Worm (Caenorhabditis elegans) whole organism, L4 larva: ENCODE measurements around the gene C18H7.7.
A peak's percentile ranks its signal among the peaks of the same experiment; 100 is the strongest.

Experiments used
- D1046.2 ChIP-seq: fragments of 200-800 bp; sonication (Bioruptor generic); IDR thresholded peaks from 2 replicates; pipeline ENCODE4 v1.3.6; 2022; ENCODE audit warnings: missing genetic modification characterization, missing compliant biosample characterization
- F10B5.3 ChIP-seq: sonication (generic microtip); optimal IDR thresholded peaks from 2 replicates; lab custom pipeline; 2016; ENCODE audit warnings: mild to moderate bottlenecking, missing genetic modification characterization, missing compliant biosample characterization
- F26F4.8 ChIP-seq: fragments of 200-800 bp; sonication (Bioruptor generic); conservative IDR thresholded peaks from 2 replicates; pipeline ENCODE4 v1.3.6; 2022; ENCODE audit warnings: missing genetic modification characterization, missing compliant biosample characterization
- F37D6.2 ChIP-seq: sonication (generic microtip); optimal IDR thresholded peaks from 2 replicates; lab custom pipeline; 2016; ENCODE audit warnings: mild to moderate bottlenecking, missing genetic modification characterization, missing compliant biosample characterization
- R02D3.7 ChIP-seq: fragments of 150-350 bp; sonication (generic microtip); optimal IDR thresholded peaks from 3 replicates; lab custom pipeline; 2014; ENCODE audit warnings: missing biosample characterization, missing genetic modification characterization
- aha-1 ChIP-seq: fragments of 150-350 bp; peaks from one replicate; lab custom pipeline; 2014; ENCODE audit warnings: missing biosample characterization, missing genetic modification characterization
- aly-2 ChIP-seq: sonication (generic microtip); optimal IDR thresholded peaks from 2 replicates; lab custom pipeline; 2018; ENCODE audit warnings: missing biosample characterization, missing genetic modification characterization
- ceh-20 ChIP-seq: fragments of 200-800 bp; sonication (Bioruptor generic); IDR thresholded peaks from 2 replicates; pipeline ENCODE4 v1.3.6; 2022; ENCODE audit warnings: missing genetic modification reagents, missing genetic modification characterization, missing compliant biosample characterization
- ceh-32 ChIP-seq: sonication (generic microtip); optimal IDR thresholded peaks from 2 replicates; lab custom pipeline; 2016; ENCODE audit warnings: mild to moderate bottlenecking, missing genetic modification characterization, missing compliant biosample characterization; ENCODE audit not compliant: poor library complexity
- ceh-44 ChIP-seq: fragments of 200-800 bp; sonication (Bioruptor generic); IDR thresholded peaks from 2 replicates; pipeline ENCODE4 v1.3.6; 2022; ENCODE audit warnings: missing genetic modification reagents, missing genetic modification characterization, missing compliant biosample characterization
- cey-2 ChIP-seq: sonication (generic microtip); optimal IDR thresholded peaks from 3 replicates; lab custom pipeline; 2017; ENCODE audit warnings: missing genetic modification characterization, mild to moderate bottlenecking, missing compliant biosample characterization, antibody characterized with exemption, borderline replicate concordance; ENCODE audit not compliant: insufficient read depth
- daf-16 ChIP-seq, 3 experiments: sonication (generic microtip); optimal IDR thresholded peaks; 2 replicates each; lab custom pipeline; 2016 to 2017; ENCODE audit warnings: missing genetic modification characterization in 3 of 3, missing genetic modification reagents in 3 of 3, mild to moderate bottlenecking in 2 of 3, missing compliant biosample characterization in 2 of 3, missing biosample characterization in 1 of 3, moderate library complexity in 1 of 3
- dmd-6 ChIP-seq: fragments of 200-800 bp; sonication (Bioruptor generic); IDR thresholded peaks from 2 replicates; pipeline ENCODE4 v1.3.6; 2022; ENCODE audit warnings: missing genetic modification reagents, missing genetic modification characterization, missing compliant biosample characterization
- dpl-1 ChIP-seq: fragments of 150-350 bp; optimal IDR thresholded peaks from 2 replicates; lab custom pipeline; 2014; ENCODE audit warnings: missing biosample characterization, missing genetic modification reagents, missing genetic modification characterization
- hlh-11 ChIP-seq: fragments of 200-800 bp; sonication (Bioruptor generic); optimal IDR thresholded peaks from 2 replicates; lab custom pipeline; 2018; ENCODE audit warnings: mild to moderate bottlenecking, missing genetic modification characterization, missing compliant biosample characterization
- hlh-30 ChIP-seq: sonication (generic microtip); optimal IDR thresholded peaks from 2 replicates; lab custom pipeline; 2017; ENCODE audit warnings: antibody characterized with exemption, mild to moderate bottlenecking, missing genetic modification characterization, missing compliant biosample characterization; ENCODE audit not compliant: insufficient read depth
- jun-1 ChIP-seq: fragments of 150-350 bp; optimal IDR thresholded peaks from 2 replicates; lab custom pipeline; 2014; ENCODE audit warnings: missing biosample characterization, missing genetic modification reagents, missing genetic modification characterization
- lir-3 ChIP-seq: sonication (generic microtip); optimal IDR thresholded peaks from 2 replicates; lab custom pipeline; 2016; ENCODE audit warnings: mild to moderate bottlenecking, missing genetic modification characterization, missing compliant biosample characterization
- madf-5 ChIP-seq, 2 experiments: fragments of 200-800 bp; sonication (Bioruptor generic); IDR thresholded peaks; 2 replicates each; pipeline ENCODE4 v1.3.6; 2022; ENCODE audit warnings: missing compliant biosample characterization in 2 of 2, missing genetic modification characterization in 2 of 2
- madf-9 ChIP-seq: fragments of 200-800 bp; sonication (Bioruptor generic); conservative IDR thresholded peaks from 2 replicates; pipeline ENCODE4 v1.3.6; 2022; ENCODE audit warnings: missing genetic modification reagents, missing genetic modification characterization, missing compliant biosample characterization
- mes-2 ChIP-seq: sonication (generic microtip); optimal IDR thresholded peaks from 2 replicates; lab custom pipeline; 2016; ENCODE audit warnings: missing genotype, mild to moderate bottlenecking, missing genetic modification characterization, missing compliant biosample characterization; ENCODE audit not compliant: poor library complexity, severe bottlenecking
- mxl-3 ChIP-seq: fragments of 200-800 bp; sonication (Bioruptor generic); optimal IDR thresholded peaks from 2 replicates; lab custom pipeline; 2018; ENCODE audit warnings: mild to moderate bottlenecking, missing genetic modification characterization, missing compliant biosample characterization
- nhr-102 ChIP-seq: sonication (generic microtip); optimal IDR thresholded peaks from 2 replicates; lab custom pipeline; 2016; ENCODE audit warnings: mild to moderate bottlenecking, missing genetic modification characterization, moderate library complexity, missing compliant biosample characterization
- nhr-11 ChIP-seq: fragments of 150-350 bp; optimal IDR thresholded peaks from 2 replicates; lab custom pipeline; 2014; ENCODE audit warnings: missing biosample characterization, missing genetic modification characterization
- nhr-111 ChIP-seq: fragments of 200-800 bp; sonication (Bioruptor generic); optimal IDR thresholded peaks from 2 replicates; lab custom pipeline; 2018; ENCODE audit warnings: mild to moderate bottlenecking, missing genetic modification characterization, missing compliant biosample characterization
- nhr-25 ChIP-seq: sonication (generic microtip); optimal IDR thresholded peaks from 2 replicates; lab custom pipeline; 2017; ENCODE audit warnings: missing genetic modification characterization, mild to moderate bottlenecking, missing compliant biosample characterization, antibody characterized with exemption, moderate library complexity, borderline replicate concordance; ENCODE audit not compliant: insufficient read depth
- nhr-41 ChIP-seq: fragments of 200-800 bp; sonication (Bioruptor generic); IDR thresholded peaks from 2 replicates; pipeline ENCODE4 v1.3.6; 2022; ENCODE audit warnings: missing genetic modification reagents, missing genetic modification characterization, missing compliant biosample characterization
- nhr-48 ChIP-seq: sonication (generic microtip); optimal IDR thresholded peaks from 2 replicates; lab custom pipeline; 2016; ENCODE audit warnings: mild to moderate bottlenecking, missing genetic modification characterization, missing compliant biosample characterization
- nhr-76 ChIP-seq: fragments of 150-350 bp; optimal IDR thresholded peaks from 2 replicates; lab custom pipeline; 2014; ENCODE audit warnings: missing biosample characterization, missing genetic modification characterization
- rbr-2 ChIP-seq: sonication (generic microtip); optimal IDR thresholded peaks from 2 replicates; lab custom pipeline; 2016; ENCODE audit warnings: missing genotype, missing genetic modification characterization, missing compliant biosample characterization
- saeg-2 ChIP-seq: fragments of 200-800 bp; sonication (Bioruptor generic); IDR thresholded peaks from 2 replicates; pipeline ENCODE4 v1.3.6; 2022; ENCODE audit warnings: missing genetic modification reagents, missing genetic modification characterization, missing compliant biosample characterization
- sdz-12 ChIP-seq: fragments of 200-800 bp; sonication (Bioruptor generic); optimal IDR thresholded peaks from 2 replicates; lab custom pipeline; 2018; ENCODE audit warnings: mild to moderate bottlenecking, missing genetic modification characterization, missing compliant biosample characterization
- skn-1 ChIP-seq: fragments of 150-350 bp; optimal IDR thresholded peaks from 2 replicates; lab custom pipeline; 2014; ENCODE audit warnings: missing biosample characterization, missing genetic modification characterization
- spr-3 ChIP-seq: fragments of 200-800 bp; sonication (Bioruptor generic); optimal IDR thresholded peaks from 2 replicates; lab custom pipeline; 2018; ENCODE audit warnings: mild to moderate bottlenecking, missing genetic modification characterization, missing compliant biosample characterization
- tra-1 ChIP-seq: fragments of 200-800 bp; sonication (Bioruptor generic); IDR thresholded peaks from 2 replicates; pipeline ENCODE4 v1.3.6; 2022; ENCODE audit warnings: missing genetic modification reagents, missing genetic modification characterization, missing compliant biosample characterization
- unc-130 ChIP-seq: sonication (generic microtip); optimal IDR thresholded peaks from 2 replicates; lab custom pipeline; 2016; ENCODE audit warnings: missing genetic modification reagents, missing genetic modification characterization, missing compliant biosample characterization
- unc-39 ChIP-seq: sonication (generic microtip); optimal IDR thresholded peaks from 2 replicates; lab custom pipeline; 2017; ENCODE audit warnings: missing biosample characterization, missing genetic modification characterization
- unc-62 ChIP-seq, 3 experiments: fragments of 150-350 bp in 1 of 3; sonication (generic microtip); optimal IDR thresholded peaks in 2 of 3; peaks in 1 of 3; 1 replicate in 1 of 3; 2 replicates in 2 of 3; lab custom pipeline; 2014 to 2017; ENCODE audit warnings: missing biosample characterization in 3 of 3, missing genetic modification characterization in 3 of 3, missing genetic modification reagents in 3 of 3, missing genotype in 1 of 3

C18H7.7 gene

ce11 chrIV:596292-596952, at the start of gene C18H7.7, which contains the start of gene C18H7.11:
Gene C18H7.7, minus strand, starts transcription at chrIV:596392.
Gene C18H7.11, plus strand, starts transcription at chrIV:596902.
- TF ChIP-seq dmd-6 (GFP tag; lab: Robert Waterston, UW) (peak; percentile 27; the same call in 1 of the 2 replicates), nhr-111 (no peak), daf-16 (GFP tag; optimal IDR thresholded peaks at IDR 0.05; lab: Kevin White, UChicago) (no peak), daf-16 (tag; optimal IDR thresholded peaks at IDR 0.05; lab: Kevin White, UChicago) (peak; percentile 31)
- TF ChIP-seq, all 104 proteins: peak for 2

DNA sequence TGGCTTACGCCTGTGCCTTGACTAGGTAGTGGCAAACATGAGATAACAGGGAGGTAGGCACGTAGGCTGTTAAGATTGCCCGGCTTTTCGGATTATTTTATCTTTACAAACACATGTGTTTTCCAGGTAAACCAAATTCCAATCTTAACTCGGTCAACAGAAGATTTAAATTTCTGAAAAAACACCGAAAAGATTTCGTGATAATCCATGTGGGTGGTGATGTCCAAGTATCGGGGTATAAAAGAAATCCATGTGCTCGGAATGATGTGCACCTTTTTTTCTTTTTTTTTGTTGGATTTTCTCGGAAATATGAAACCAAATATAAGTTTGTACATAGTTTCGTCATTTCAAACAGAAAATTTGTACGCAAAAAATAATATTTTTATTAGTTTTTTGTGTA, 47.3 kb upstream of the C18H7.7 start:
- TF ChIP-seq F37D6.2 (tag; lab: Kevin White, UChicago) (no peak), rbr-2 (tag; lab: Kevin White, UChicago) (no peak), skn-1 (tag; lab: Kevin White, UChicago) (no peak), unc-39 (tag; lab: Kevin White, UChicago) (no peak), spr-3 (no peak), tra-1 (GFP tag; lab: Robert Waterston, UW) (no peak), nhr-25 (no peak), nhr-102 (no peak), unc-130 (GFP tag; lab: Kevin White, UChicago) (no peak), ceh-44 (GFP tag; lab: Robert Waterston, UW) (no peak), ceh-32 (tag; lab: Kevin White, UChicago) (no peak)

DNA sequence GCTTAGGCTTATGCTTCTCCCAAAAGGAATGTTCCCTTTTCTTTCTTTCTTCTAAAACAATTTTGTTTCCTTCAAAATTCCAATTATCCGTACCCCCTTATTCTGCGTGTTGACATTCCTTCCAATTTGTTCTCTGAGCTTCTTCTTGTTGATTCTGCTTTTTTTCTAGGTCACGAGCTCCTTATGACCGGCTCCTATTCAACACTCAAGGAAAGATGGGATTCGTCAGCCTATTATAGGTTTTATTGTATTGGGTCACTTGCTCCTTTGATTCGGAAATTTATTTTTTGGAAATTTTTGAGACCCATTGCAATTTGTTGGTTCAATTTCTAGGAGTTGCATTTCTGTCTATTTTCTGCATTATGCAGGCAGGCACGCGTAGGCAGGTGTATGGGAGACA, 43.0 kb upstream of the C18H7.7 start:
- TF ChIP-seq aha-1 (tag; lab: Kevin White, UChicago) (peak; percentile 72), sdz-12 (GFP tag; lab: Kevin White, UChicago) (no peak), nhr-48 (tag; lab: Kevin White, UChicago) (no peak), unc-62 (GFP tag; optimal IDR thresholded peaks at IDR 0.05 in 1 of 2; lab: Kevin White, UChicago) (peak in 1 of 2 experiments; percentile 42), unc-62 (tag; optimal IDR thresholded peaks at IDR 0.05; lab: Kevin White, UChicago) (no peak)
- TF ChIP-seq, all 104 proteins: peak for 2

- TF ChIP-seq nhr-48 (tag; lab: Kevin White, UChicago) = peak; percentile 60
- peak; percentile 70 for TF ChIP-seq mxl-3 (GFP tag; lab: Kevin White, UChicago)
- TF ChIP-seq R02D3.7 (tag; lab: Kevin White, UChicago) = no peak
- TF ChIP-seq dmd-6 (GFP tag; lab: Robert Waterston, UW) = peak; percentile 36; the same call in 1 of the 2 replicates
- peak; percentile 65 for TF ChIP-seq hlh-30 (tag; lab: Kevin White, UChicago)
- TF ChIP-seq, all 104 proteins: peak for 4
Observed at ce11 chrIV:633565-633964, 37.4 kb upstream of the C18H7.7 start.

ce11 chrIV:631869-632268, 35.7 kb upstream of the C18H7.7 start:
- TF ChIP-seq dmd-6 (GFP tag; lab: Robert Waterston, UW) (peak; percentile 74), cey-2 (no peak), daf-16 (GFP tag; optimal IDR thresholded peaks at IDR 0.05; lab: Kevin White, UChicago) (no peak), daf-16 (tag; optimal IDR thresholded peaks at IDR 0.05; lab: Kevin White, UChicago) (peak; percentile 42), madf-9 (GFP tag; lab: Robert Waterston, UW) (0 out of 2 replicates have a peak, but pooled peaks have one; percentile 13), D1046.2 (GFP tag; lab: Robert Waterston, UW) (0 out of 2 replicates have a peak, but pooled peaks have one; percentile 23), hlh-11 (tag; lab: Kevin White, UChicago) (peak; percentile 20), nhr-102 (no peak)

ce11 chrIV:630598-630997, 34.4 kb upstream of the C18H7.7 start:
- TF ChIP-seq hlh-11 (tag; lab: Kevin White, UChicago) (no peak), F26F4.8 (GFP tag; lab: Robert Waterston, UW) (no peak), saeg-2 (no peak), nhr-11 (no peak), nhr-76 (tag; lab: Kevin White, UChicago) (no peak), aly-2 (tag; lab: Kevin White, UChicago) (no peak), madf-5 (GFP tag; IDR thresholded peaks at IDR 0.05; lab: Robert Waterston, UW) (no peak), unc-62 (GFP tag; optimal IDR thresholded peaks at IDR 0.05 in 1 of 2; lab: Kevin White, UChicago) (peak in 1 of 2 experiments; percentile 46), unc-62 (tag; optimal IDR thresholded peaks at IDR 0.05; lab: Kevin White, UChicago) (no peak), ceh-20 (no peak), F10B5.3 (no peak), aha-1 (tag; lab: Kevin White, UChicago) (peak; percentile 95), skn-1 (tag; lab: Kevin White, UChicago) (no peak), nhr-41 (GFP tag; lab: Robert Waterston, UW) (no peak), jun-1 (tag; lab: Kevin White, UChicago) (no peak), lir-3 (tag; lab: Kevin White, UChicago) (no peak), dpl-1 (no peak), mes-2 (no peak)
